Worm (Caenorhabditis elegans): ENCODE data around the gene cyp-35D1.

The cyp-35D1 gene

DNA sequence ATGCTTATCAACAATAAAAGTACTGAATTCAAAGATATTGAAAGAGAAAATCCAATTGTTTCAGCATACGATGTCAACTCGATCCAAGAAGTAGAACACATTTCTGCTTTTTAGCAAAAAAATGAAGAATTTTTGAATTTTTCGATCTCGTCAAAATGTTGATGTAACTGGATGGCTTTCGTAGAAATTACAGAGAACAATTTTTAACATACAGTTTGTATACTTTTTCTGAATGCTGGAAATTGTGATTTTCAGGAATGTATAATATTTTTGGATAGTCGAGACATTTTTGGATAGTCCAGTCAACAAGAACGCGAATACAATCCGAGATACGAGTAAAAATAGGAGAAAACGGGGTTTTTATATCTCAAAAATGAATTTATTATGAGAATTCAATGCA, 49.6 kb downstream of the cyp-35D1 start, which contains the start of gene str-103:
Gene str-103, minus strand, starts transcription at position 101 of the 400 bp plus-strand sequence.
- no peak for TF ChIP-seq dao-5 (tag; optimal IDR thresholded peaks at IDR 0.05)
- TF ChIP-seq W03F9.2 (tag; optimal IDR thresholded peaks at IDR 0.05): no peak
- no peak for TF ChIP-seq him-1 (tag; optimal IDR thresholded peaks at IDR 0.05)

DNA sequence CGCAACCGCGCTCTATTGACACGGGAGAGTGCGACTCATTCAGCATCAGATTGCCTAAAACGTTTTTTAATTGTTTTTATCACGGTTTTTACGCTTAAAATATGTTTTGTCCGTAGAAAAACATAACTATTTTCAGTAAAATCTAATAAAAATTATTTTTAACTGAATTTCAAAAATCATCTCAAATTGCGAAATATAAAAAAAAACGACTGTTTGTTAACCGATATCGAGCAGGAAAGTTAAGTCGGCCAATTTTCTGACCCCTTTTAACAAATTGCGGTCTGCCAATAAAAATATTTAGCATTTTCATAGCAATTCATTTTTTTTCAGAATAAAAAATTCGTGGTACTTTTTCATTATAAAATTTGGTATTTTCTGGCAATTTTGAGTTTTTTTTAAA, 51.5 kb downstream of the cyp-35D1 start:
- TF ChIP-seq W03F9.2 (tag; optimal IDR thresholded peaks at IDR 0.05): no peak
- TF ChIP-seq him-1 (tag; optimal IDR thresholded peaks at IDR 0.05): no peak
- no peak for TF ChIP-seq dao-5 (tag; optimal IDR thresholded peaks at IDR 0.05)

Data from whole organism, L4/young adult.